Worm (Caenorhabditis elegans): Measurements from ENCODE around the gene C05G5.7.

DNA sequence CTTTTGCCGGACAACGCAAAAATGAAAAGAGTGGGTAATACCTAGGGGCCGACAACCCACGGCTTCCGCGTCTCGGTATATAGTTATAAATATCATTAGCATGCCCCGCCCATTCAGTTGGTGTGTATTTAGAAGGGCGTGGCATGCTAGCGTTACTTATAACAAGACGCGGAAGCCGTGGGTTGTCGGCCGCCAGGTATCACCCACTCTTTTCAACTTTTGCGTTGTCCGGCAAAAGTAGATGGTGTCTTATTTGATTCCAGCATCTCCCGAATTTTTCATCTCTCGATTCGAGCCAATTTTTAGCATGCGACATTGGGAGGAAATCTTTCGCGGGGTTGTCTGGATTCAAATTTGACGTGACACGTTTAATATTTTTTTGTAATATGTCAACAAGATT lies 25.8 kb downstream of the C05G5.7 start:
- TF ChIP-seq pha-4 (tag; optimal IDR thresholded peaks at IDR 0.05) (no peak), hlh-8 (tag; optimal IDR thresholded peaks at IDR 0.05) (no peak), unc-3 (GFP tag; conservative IDR thresholded peaks at IDR 0.05) (no peak), unc-3 (tag; optimal IDR thresholded peaks at IDR 0.05) (no peak), nfya-1 (tag; optimal IDR thresholded peaks at IDR 0.05) (no peak)

Data from whole organism, late embryonic.